Fruit fly (Drosophila melanogaster) whole organism, embryonic: ENCODE measurements around the gene CG9737.

Experiments
- ATbp ChIP-seq: fragments of 200-800 bp; sonication (Bioruptor generic); optimal IDR thresholded peaks from 2 replicates; lab custom pipeline; 2017; ENCODE audit warnings: missing biosample characterization, mild to moderate bottlenecking, missing genetic modification characterization, missing genetic modification reagents
- Adf1 ChIP-seq: fragments of 200-800 bp; sonication (Bioruptor generic); IDR thresholded peaks from 2 replicates; pipeline ENCODE4 v1.3.6; 2022; ENCODE audit warnings: missing biosample characterization, missing genetic modification characterization
- CG10321 ChIP-seq: fragments of 200-800 bp; sonication (Bioruptor generic); IDR thresholded peaks from 2 replicates; pipeline ENCODE4 v1.3.6; 2022; ENCODE audit warnings: missing biosample characterization, missing genetic modification characterization
- CG13287 ChIP-seq: fragments of 200-800 bp; sonication (Bioruptor generic); IDR thresholded peaks from 2 replicates; pipeline ENCODE4 v1.3.6; 2022; ENCODE audit warnings: missing biosample characterization, missing genetic modification characterization; ENCODE audit not compliant: partially characterized antibody
- CG13775 ChIP-seq: fragments of 200-800 bp; sonication (Bioruptor generic); optimal IDR thresholded peaks from 3 replicates; lab custom pipeline; 2017; ENCODE audit warnings: missing biosample characterization, mild to moderate bottlenecking, missing genetic modification characterization
- CG14710 ChIP-seq: fragments of 200-800 bp; sonication (Bioruptor generic); optimal IDR thresholded peaks from 3 replicates; lab custom pipeline; 2019; ENCODE audit warnings: missing biosample characterization, mild to moderate bottlenecking, missing genetic modification characterization, moderate library complexity
- CG14965 ChIP-seq: fragments of 200-800 bp; sonication (Bioruptor generic); optimal IDR thresholded peaks from 2 replicates; lab custom pipeline; 2016; ENCODE audit warnings: missing biosample characterization, missing genetic modification characterization, borderline replicate concordance
- CG17186 ChIP-seq: fragments of 200-800 bp; sonication (Bioruptor generic); optimal IDR thresholded peaks from 3 replicates; lab custom pipeline; 2017; ENCODE audit warnings: missing biosample characterization, missing genetic modification reagents, missing genetic modification characterization
- CG17568 ChIP-seq: fragments of 200-800 bp; sonication (Bioruptor generic); optimal IDR thresholded peaks from 2 replicates; lab custom pipeline; 2018; ENCODE audit warnings: missing biosample characterization, mild to moderate bottlenecking, missing genetic modification characterization, moderate library complexity
- CG31224 ChIP-seq: fragments of 200-800 bp; sonication (Bioruptor generic); IDR thresholded peaks from 2 replicates; pipeline ENCODE4 v1.3.6; 2022; ENCODE audit warnings: missing biosample characterization, missing genetic modification characterization
- CG31441 ChIP-seq: fragments of 200-800 bp; sonication (Bioruptor generic); IDR thresholded peaks from 2 replicates; pipeline ENCODE4 v1.3.6; 2022; ENCODE audit warnings: missing biosample characterization, missing genetic modification characterization
- CG32532 ChIP-seq: fragments of 200-800 bp; sonication (Bioruptor generic); IDR thresholded peaks from 2 replicates; pipeline ENCODE4 v1.3.6; 2022; ENCODE audit warnings: missing biosample characterization, missing genetic modification characterization
- CG32772 ChIP-seq: fragments of 200-800 bp; sonication (Bioruptor generic); IDR thresholded peaks from 2 replicates; pipeline ENCODE4 v1.3.6; 2022; ENCODE audit warnings: missing biosample characterization, missing genetic modification characterization
- CG3847 ChIP-seq: fragments of 200-800 bp; sonication (Bioruptor generic); IDR thresholded peaks from 2 replicates; pipeline ENCODE4 v1.3.6; 2022; ENCODE audit warnings: missing biosample characterization, missing genetic modification characterization
- CG5953 ChIP-seq: fragments of 200-800 bp; sonication (Bioruptor generic); IDR thresholded peaks from 2 replicates; pipeline ENCODE4 v1.3.6; 2022; ENCODE audit warnings: missing biosample characterization, missing genetic modification characterization
- CG7745 ChIP-seq: fragments of 200-800 bp; sonication (Bioruptor generic); optimal IDR thresholded peaks from 2 replicates; lab custom pipeline; 2018; ENCODE audit warnings: missing biosample characterization, mild to moderate bottlenecking, missing genetic modification characterization, moderate library complexity
- CG7786 ChIP-seq: fragments of 200-800 bp; sonication (Bioruptor generic); optimal IDR thresholded peaks from 2 replicates; lab custom pipeline; 2016; ENCODE audit warnings: missing biosample characterization, missing genetic modification characterization
- CG7963 ChIP-seq: fragments of 200-800 bp; sonication (Bioruptor generic); IDR thresholded peaks from 3 replicates; pipeline ENCODE4 v1.3.6; 2022; ENCODE audit warnings: missing biosample characterization, missing genetic modification characterization; ENCODE audit not compliant: partially characterized antibody
- D ChIP-seq, 2 experiments: fragments of 200-800 bp in 1 of 2; fragments of >200 bp in 1 of 2; sonication (Bioruptor generic) in 1 of 2; optimal IDR thresholded peaks; 2 replicates in 1 of 2; 3 replicates in 1 of 2; lab custom pipeline; 2017; ENCODE audit warnings: mild to moderate bottlenecking in 1 of 2, missing biosample characterization in 1 of 2, missing genetic modification characterization in 1 of 2, missing genetic modification reagents in 1 of 2
- Dek ChIP-seq: fragments of 200-800 bp; sonication (Bioruptor generic); optimal IDR thresholded peaks from 3 replicates; lab custom pipeline; 2019; ENCODE audit warnings: missing biosample characterization, mild to moderate bottlenecking, missing genetic modification characterization, moderate library complexity
- Drgx ChIP-seq: fragments of 200-800 bp; sonication (Bioruptor generic); IDR thresholded peaks from 2 replicates; pipeline ENCODE4 v1.3.6; 2022; ENCODE audit warnings: missing biosample characterization, missing genetic modification characterization
- HHEX ChIP-seq: fragments of 200-800 bp; sonication (Bioruptor generic); optimal IDR thresholded peaks from 3 replicates; lab custom pipeline; 2017; ENCODE audit warnings: missing biosample characterization, mild to moderate bottlenecking, missing genetic modification characterization, missing genetic modification reagents
- HLHmδ ChIP-seq: fragments of 200-800 bp; sonication (Bioruptor generic); optimal IDR thresholded peaks from 2 replicates; lab custom pipeline; 2018; ENCODE audit warnings: missing biosample characterization, mild to moderate bottlenecking, missing genetic modification characterization, moderate library complexity
- Hr3 ChIP-seq: fragments of 200-800 bp; sonication (Bioruptor generic); optimal IDR thresholded peaks from 3 replicates; lab custom pipeline; 2016; ENCODE audit warnings: missing biosample characterization, missing genetic modification characterization
- Hsf ChIP-seq: fragments of 200-800 bp; sonication (Bioruptor generic); optimal IDR thresholded peaks from 3 replicates; lab custom pipeline; 2016; ENCODE audit warnings: missing biosample characterization, missing genetic modification characterization
- Lhr ChIP-seq: fragments of 200-800 bp; sonication (Bioruptor generic); optimal IDR thresholded peaks from 3 replicates; lab custom pipeline; 2017; ENCODE audit warnings: mild to moderate bottlenecking, missing biosample characterization, missing genetic modification reagents, missing genetic modification characterization
- Meics ChIP-seq: fragments of 200-800 bp; sonication (Bioruptor generic); optimal IDR thresholded peaks from 2 replicates; lab custom pipeline; 2017; ENCODE audit warnings: missing biosample characterization, mild to moderate bottlenecking, missing genetic modification characterization
- Rx ChIP-seq: fragments of 200-800 bp; sonication (Bioruptor generic); IDR thresholded peaks from 2 replicates; pipeline ENCODE4 v1.3.6; 2022; ENCODE audit warnings: missing biosample characterization, missing genetic modification characterization
- Scr ChIP-seq: fragments of 200-800 bp; sonication (Bioruptor generic); IDR thresholded peaks from 2 replicates; pipeline ENCODE4 v1.3.6; 2022; ENCODE audit warnings: missing biosample characterization, missing genetic modification characterization; ENCODE audit not compliant: partially characterized antibody
- cad ChIP-seq: fragments of >200 bp; optimal IDR thresholded peaks from 2 replicates; lab custom pipeline; 2017; ENCODE audit warnings: missing biosample characterization, missing genetic modification characterization
- ci ChIP-seq: fragments of 200-800 bp; sonication (Bioruptor generic); IDR thresholded peaks from 3 replicates; pipeline ENCODE4 v1.3.6; 2022; ENCODE audit warnings: missing biosample characterization, missing genetic modification characterization
- dati ChIP-seq: fragments of 200-800 bp; sonication (Bioruptor generic); IDR thresholded peaks from 2 replicates; pipeline ENCODE4 v1.3.6; 2022; ENCODE audit warnings: missing biosample characterization, missing genetic modification characterization
- gem ChIP-seq: fragments of 200-800 bp; sonication (Bioruptor generic); optimal IDR thresholded peaks from 2 replicates; lab custom pipeline; 2019; ENCODE audit warnings: missing biosample characterization, mild to moderate bottlenecking, missing genetic modification characterization, moderate library complexity
- gfzf ChIP-seq: fragments of 200-800 bp; sonication (Bioruptor generic); optimal IDR thresholded peaks from 2 replicates; lab custom pipeline; 2016; ENCODE audit warnings: missing biosample characterization, mild to moderate bottlenecking, missing genetic modification characterization, moderate library complexity
- ken ChIP-seq: fragments of 200-800 bp; sonication (Bioruptor generic); IDR thresholded peaks from 3 replicates; pipeline ENCODE4 v1.3.6; 2022; ENCODE audit warnings: missing biosample characterization, missing genetic modification characterization
- mirr ChIP-seq: fragments of 200-800 bp; sonication (Bioruptor generic); optimal IDR thresholded peaks from 3 replicates; lab custom pipeline; 2018; ENCODE audit warnings: missing biosample characterization, mild to moderate bottlenecking, missing genetic modification characterization
- nerfin-2 ChIP-seq: fragments of 200-800 bp; sonication (Bioruptor generic); IDR thresholded peaks from 2 replicates; pipeline ENCODE4 v1.3.6; 2022; ENCODE audit warnings: missing biosample characterization, missing genetic modification characterization; ENCODE audit not compliant: partially characterized antibody
- prd ChIP-seq, 3 experiments: fragments of >200 bp in 2 of 3; fragments of 200-800 bp in 1 of 3; sonication (Bioruptor generic) in 1 of 3; optimal IDR thresholded peaks in 2 of 3; IDR thresholded peaks in 1 of 3; 2 replicates in 2 of 3; 3 replicates in 1 of 3; pipeline versions ENCODE4 v1.3.6 to Lab custom; 2017 to 2022; ENCODE audit warnings: missing biosample characterization in 1 of 3, missing genetic modification characterization in 1 of 3
- pzg ChIP-seq: fragments of 200-800 bp; sonication (Bioruptor generic); optimal IDR thresholded peaks from 3 replicates; lab custom pipeline; 2018; ENCODE audit warnings: missing biosample characterization, mild to moderate bottlenecking, missing genetic modification characterization, moderate library complexity
- run ChIP-seq: fragments of 200-800 bp; sonication (Bioruptor generic); optimal IDR thresholded peaks from 3 replicates; lab custom pipeline; 2018; ENCODE audit warnings: missing biosample characterization, mild to moderate bottlenecking, missing genetic modification characterization
- scrt ChIP-seq: fragments of 200-800 bp; sonication (Bioruptor generic); optimal IDR thresholded peaks from 2 replicates; lab custom pipeline; 2018; ENCODE audit warnings: missing biosample characterization, mild to moderate bottlenecking, missing genetic modification characterization, moderate library complexity
- sna ChIP-seq: fragments of 200-800 bp; sonication (Bioruptor generic); IDR thresholded peaks from 2 replicates; pipeline ENCODE4 v1.3.6; 2022; ENCODE audit warnings: missing biosample characterization, missing genetic modification characterization; ENCODE audit not compliant: partially characterized antibody
- sqz ChIP-seq: fragments of 200-800 bp; sonication (Bioruptor generic); optimal IDR thresholded peaks from 3 replicates; lab custom pipeline; 2018; ENCODE audit warnings: missing biosample characterization, mild to moderate bottlenecking, missing genetic modification characterization
- stwl ChIP-seq: fragments of 200-800 bp; sonication (Bioruptor generic); optimal IDR thresholded peaks from 3 replicates; lab custom pipeline; 2018; ENCODE audit warnings: missing biosample characterization, mild to moderate bottlenecking, missing genetic modification characterization, moderate library complexity
- tna ChIP-seq: fragments of 200-800 bp; sonication (Bioruptor generic); IDR thresholded peaks from 2 replicates; pipeline ENCODE4 v1.3.6; 2022; ENCODE audit warnings: missing biosample characterization, missing genetic modification characterization; ENCODE audit not compliant: partially characterized antibody
- trem ChIP-seq: fragments of 200-800 bp; optimal IDR thresholded peaks from 3 replicates; lab custom pipeline; 2019; ENCODE audit warnings: missing biosample characterization, mild to moderate bottlenecking, missing genetic modification characterization, moderate library complexity
- tx ChIP-seq: fragments of 200-800 bp; sonication (Bioruptor generic); optimal IDR thresholded peaks from 2 replicates; lab custom pipeline; 2016; ENCODE audit warnings: missing biosample characterization, missing genetic modification characterization

CG9737 gene

DNA sequence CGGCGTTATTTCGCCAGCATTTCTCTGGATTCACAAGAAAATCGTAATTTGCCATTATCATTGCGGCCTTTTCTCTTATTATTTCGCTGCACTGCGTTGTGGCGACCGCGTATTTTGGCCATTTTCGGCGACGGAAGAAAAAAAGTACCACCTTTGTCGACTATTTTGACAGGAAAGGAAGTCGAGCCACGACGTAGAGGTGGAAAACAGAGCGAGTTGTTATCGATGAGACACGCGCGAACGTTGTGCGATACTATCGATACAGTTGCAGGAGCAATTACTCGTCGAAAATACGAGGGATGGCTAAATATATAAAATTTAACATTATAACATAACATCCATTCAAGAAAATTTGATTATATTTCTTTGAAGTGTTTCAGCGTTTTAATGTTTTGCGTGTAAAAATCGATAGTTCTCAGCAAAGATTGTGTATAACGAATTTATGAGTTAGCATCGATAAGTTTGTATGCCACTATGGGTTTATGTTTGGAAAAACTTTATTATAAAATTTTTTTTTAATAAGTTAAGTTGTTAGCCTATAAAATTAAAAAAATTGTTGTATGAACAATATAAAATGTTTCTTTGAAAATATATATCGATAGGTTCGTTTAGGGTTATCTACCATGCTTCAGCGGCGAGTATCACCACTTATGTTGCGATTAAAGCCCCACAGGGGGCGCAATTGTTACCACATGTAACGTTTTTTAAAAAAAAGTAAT, 34.2 kb downstream of the CG9737 start, which contains the start of gene RpS7 (continued):
- peak; percentile 67 for TF ChIP-seq ATbp (GFP tag; lab: Kevin White, UChicago)
- peak; percentile 82 for TF ChIP-seq CG14710
- peak; percentile 73 for TF ChIP-seq CG31224 (GFP tag; lab: Robert Waterston, UW)
- TF ChIP-seq HHEX, result peak; percentile 87
- TF ChIP-seq D (optimal IDR thresholded peaks at IDR 0.05; lab: Kevin White, UChicago), result no peak
- peak; percentile 46 for TF ChIP-seq D (GFP tag; optimal IDR thresholded peaks at IDR 0.05; lab: Kevin White, UChicago)
- TF ChIP-seq Drgx (GFP tag; lab: Robert Waterston, UW), result peak; percentile 53
- TF ChIP-seq Hsf, result peak; percentile 60
- TF ChIP-seq CG17186 (GFP tag; lab: Kevin White, UChicago), result peak; percentile 67
- peak; percentile 85 for TF ChIP-seq CG3847 (GFP tag; lab: Robert Waterston, UW)
- TF ChIP-seq nerfin-2 (GFP tag; lab: Robert Waterston, UW), result peak; percentile 95
- peak; percentile 39; the same call in 1 of the 2 replicates for TF ChIP-seq CG10321
- TF ChIP-seq CG31441, result peak; percentile 79
- peak; percentile 51 for TF ChIP-seq Lhr
- no peak for TF ChIP-seq dati (GFP tag; lab: Robert Waterston, UW)
- TF ChIP-seq CG5953 (GFP tag; lab: Robert Waterston, UW), result peak; percentile 75
- peak; percentile 97 for TF ChIP-seq CG13287 (GFP tag; lab: Robert Waterston, UW)
- TF ChIP-seq gfzf (GFP tag; lab: Kevin White, UChicago), result peak; percentile 53
- TF ChIP-seq Dek (tag; lab: Kevin White, UChicago), result peak; percentile 17
- peak; percentile 77 for TF ChIP-seq Rx (GFP tag; lab: Robert Waterston, UW)
- peak; percentile 15 for TF ChIP-seq tx (GFP tag; lab: Kevin White, UChicago)
- peak; percentile 99 for TF ChIP-seq Scr
- TF ChIP-seq CG32532 (GFP tag; lab: Robert Waterston, UW), result peak; percentile 83
- TF ChIP-seq Adf1 (GFP tag; lab: Robert Waterston, UW), result peak; percentile 53
- peak; percentile 61 for TF ChIP-seq CG32772 (GFP tag; lab: Robert Waterston, UW)
- no peak for TF ChIP-seq cad
- peak; percentile 89 for TF ChIP-seq mirr (GFP tag; lab: Kevin White, UChicago)
- TF ChIP-seq run (tag; lab: Kevin White, UChicago), result peak; percentile 67
- TF ChIP-seq CG13775, result peak; percentile 86
- TF ChIP-seq Hr3 (GFP tag; lab: Kevin White, UChicago), result peak; percentile 38
- peak; percentile 45 for TF ChIP-seq gem
- TF ChIP-seq CG7786 (GFP tag; lab: Kevin White, UChicago), result no peak
- TF ChIP-seq tna (GFP tag; lab: Robert Waterston, UW), result peak; percentile 93
- peak; percentile 87 for TF ChIP-seq Meics (GFP tag; lab: Kevin White, UChicago)
- TF ChIP-seq scrt, result peak; percentile 75
- TF ChIP-seq HLHmδ (GFP tag; lab: Kevin White, UChicago), result peak; percentile 96
- TF ChIP-seq ken (GFP tag; lab: Robert Waterston, UW), result peak; percentile 71; the same call in 2 of the 3 replicates
- TF ChIP-seq trem (tag; lab: Kevin White, UChicago), result peak; percentile 34
- peak; percentile 93 for TF ChIP-seq ci
- TF ChIP-seq sna, result peak; percentile 99
- peak; percentile 71 for TF ChIP-seq sqz (GFP tag; lab: Kevin White, UChicago)
- peak; percentile 54 for TF ChIP-seq pzg (GFP tag; lab: Kevin White, UChicago)
- TF ChIP-seq CG17568 (GFP tag; lab: Kevin White, UChicago), result peak; percentile 90
- peak; percentile 55 for TF ChIP-seq stwl
- TF ChIP-seq prd (optimal IDR thresholded peaks at IDR 0.05; lab: Kevin White, UChicago), result no peak
- TF ChIP-seq prd (GFP tag; IDR thresholded peaks at IDR 0.05; lab: Robert Waterston, UW), result peak; percentile 44; the same call in 1 of the 3 replicates
- TF ChIP-seq CG14965 (GFP tag; lab: Kevin White, UChicago), result no peak
- TF ChIP-seq CG7745 (tag; lab: Kevin White, UChicago), result no peak
- peak; percentile 88 for TF ChIP-seq CG7963
